Fruit fly (Drosophila melanogaster) whole organism, embryonic: ENCODE data around the gene CG14015.

ENCODE experiments used
- Ada2b ChIP-seq: fragments of 200-800 bp; sonication (Bioruptor generic); IDR thresholded peaks from 2 replicates; pipeline ENCODE4 v1.3.6; 2022; ENCODE audit warnings: missing biosample characterization, missing genetic modification characterization
- CG10366 ChIP-seq: fragments of 200-800 bp; sonication (Bioruptor generic); IDR thresholded peaks from 2 replicates; pipeline ENCODE4 v1.3.6; 2022; ENCODE audit warnings: missing biosample characterization, missing genetic modification characterization
- CG10543 ChIP-seq: fragments of 200-800 bp; sonication (Bioruptor generic); optimal IDR thresholded peaks from 3 replicates; lab custom pipeline; 2017; ENCODE audit warnings: missing biosample characterization, mild to moderate bottlenecking, missing genetic modification characterization, moderate library complexity
- CG10979 ChIP-seq: fragments of 200-800 bp; sonication (Bioruptor generic); optimal IDR thresholded peaks from 2 replicates; lab custom pipeline; 2018; ENCODE audit warnings: missing biosample characterization, mild to moderate bottlenecking, missing genetic modification characterization, moderate library complexity
- CG11093 ChIP-seq: fragments of 200-800 bp; sonication (Bioruptor generic); IDR thresholded peaks from 3 replicates; pipeline ENCODE4 v1.3.6; 2022; ENCODE audit warnings: missing biosample characterization, missing genetic modification characterization
- CG11504 ChIP-seq: fragments of 200-800 bp; sonication (Bioruptor generic); optimal IDR thresholded peaks from 3 replicates; lab custom pipeline; 2019; ENCODE audit warnings: missing biosample characterization, mild to moderate bottlenecking, missing genetic modification characterization, moderate library complexity
- CG11723 ChIP-seq: fragments of 200-800 bp; sonication (Bioruptor generic); optimal IDR thresholded peaks from 2 replicates; lab custom pipeline; 2017; ENCODE audit warnings: missing biosample characterization, mild to moderate bottlenecking, missing genetic modification characterization
- CG13624 ChIP-seq: fragments of 200-800 bp; sonication (Bioruptor generic); optimal IDR thresholded peaks from 2 replicates; lab custom pipeline; 2016; ENCODE audit warnings: missing biosample characterization, missing genetic modification characterization
- CG14050 ChIP-seq: fragments of 200-800 bp; sonication (Bioruptor generic); IDR thresholded peaks from 3 replicates; pipeline ENCODE4 v1.3.6; 2022; ENCODE audit warnings: missing biosample characterization, missing genetic modification characterization
- CG1603 ChIP-seq: fragments of 200-800 bp; sonication (Bioruptor generic); optimal IDR thresholded peaks from 2 replicates; lab custom pipeline; 2019; ENCODE audit warnings: missing biosample characterization, mild to moderate bottlenecking, missing genetic modification characterization, moderate library complexity
- CG17328 ChIP-seq: fragments of 200-800 bp; sonication (Bioruptor generic); IDR thresholded peaks from 2 replicates; pipeline ENCODE4 v1.3.6; 2022; ENCODE audit warnings: missing biosample characterization, missing genetic modification characterization
- CG17829 ChIP-seq: fragments of 200-800 bp; optimal IDR thresholded peaks from 2 replicates; lab custom pipeline; 2019; ENCODE audit warnings: missing biosample characterization, mild to moderate bottlenecking, missing genetic modification characterization, moderate library complexity
- CG2875 ChIP-seq: fragments of 200-800 bp; sonication (Bioruptor generic); optimal IDR thresholded peaks from 2 replicates; lab custom pipeline; 2017; ENCODE audit warnings: missing biosample characterization, mild to moderate bottlenecking, missing genetic modification characterization, missing genetic modification reagents
- CG31365 ChIP-seq: fragments of 200-800 bp; sonication (Bioruptor generic); optimal IDR thresholded peaks from 2 replicates; lab custom pipeline; 2018; ENCODE audit warnings: missing biosample characterization, mild to moderate bottlenecking, missing genetic modification characterization
- CG43689 ChIP-seq: fragments of 200-800 bp; sonication (Bioruptor generic); IDR thresholded peaks from 2 replicates; pipeline ENCODE4 v1.3.6; 2022; ENCODE audit warnings: missing biosample characterization, missing genetic modification characterization
- CG4424 ChIP-seq: fragments of 200-800 bp; sonication (Bioruptor generic); optimal IDR thresholded peaks from 3 replicates; lab custom pipeline; 2016; ENCODE audit warnings: missing biosample characterization, missing genetic modification characterization
- CG4707 ChIP-seq: fragments of 200-800 bp; sonication (Bioruptor generic); optimal IDR thresholded peaks from 2 replicates; lab custom pipeline; 2018; ENCODE audit warnings: missing biosample characterization, mild to moderate bottlenecking, missing genetic modification characterization, moderate library complexity
- CG6683 ChIP-seq: fragments of 200-800 bp; sonication (Bioruptor generic); optimal IDR thresholded peaks from 2 replicates; lab custom pipeline; 2017; ENCODE audit warnings: missing biosample characterization, mild to moderate bottlenecking, missing genetic modification characterization, missing genetic modification reagents
- CG7556 ChIP-seq: fragments of 200-800 bp; sonication (Bioruptor generic); optimal IDR thresholded peaks from 2 replicates; lab custom pipeline; 2017; ENCODE audit warnings: missing biosample characterization, mild to moderate bottlenecking, missing genetic modification characterization
- CG9932 ChIP-seq: fragments of 200-800 bp; sonication (Bioruptor generic); IDR thresholded peaks from 2 replicates; pipeline ENCODE4 v1.3.6; 2022; ENCODE audit warnings: missing biosample characterization, missing genetic modification characterization
- Dfd ChIP-seq, 2 experiments: fragments of >200 bp; optimal IDR thresholded peaks; 2 replicates each; lab custom pipeline; 2017; ENCODE audit warnings: missing biosample characterization in 2 of 2, missing genetic modification characterization in 2 of 2
- Eip74EF ChIP-seq, 2 experiments: fragments of 200-800 bp in 1 of 2; fragments of >200 bp in 1 of 2; sonication (Bioruptor generic) in 1 of 2; optimal IDR thresholded peaks; 2 replicates each; lab custom pipeline; 2017 to 2019; ENCODE audit warnings: missing biosample characterization in 2 of 2, missing genetic modification characterization in 2 of 2, mild to moderate bottlenecking in 1 of 2, moderate library complexity in 1 of 2
- H15 ChIP-seq: fragments of 200-800 bp; sonication (Bioruptor generic); IDR thresholded peaks from 3 replicates; pipeline ENCODE4 v1.3.6; 2022; ENCODE audit warnings: missing biosample characterization, missing genetic modification characterization
- H2.0 ChIP-seq: fragments of 200-800 bp; sonication (Bioruptor generic); IDR thresholded peaks from 2 replicates; pipeline ENCODE4 v1.3.6; 2022; ENCODE audit warnings: missing biosample characterization, missing genetic modification characterization
- Hey ChIP-seq: fragments of 200-800 bp; sonication (Bioruptor generic); optimal IDR thresholded peaks from 3 replicates; lab custom pipeline; 2018; ENCODE audit warnings: missing biosample characterization, mild to moderate bottlenecking, missing genetic modification characterization
- Mad ChIP-seq: fragments of 200-800 bp; sonication (Bioruptor generic); optimal IDR thresholded peaks from 2 replicates; lab custom pipeline; 2016; ENCODE audit warnings: missing biosample characterization, missing genetic modification characterization
- Side ChIP-seq: fragments of 200-800 bp; sonication (Bioruptor generic); optimal IDR thresholded peaks from 2 replicates; lab custom pipeline; 2016; ENCODE audit warnings: missing biosample characterization, missing genetic modification characterization
- YL-1 ChIP-seq: fragments of 200-800 bp; sonication (Bioruptor generic); optimal IDR thresholded peaks from 3 replicates; lab custom pipeline; 2017; ENCODE audit warnings: missing biosample characterization, mild to moderate bottlenecking, missing genetic modification characterization
- amos ChIP-seq: fragments of 200-800 bp; sonication (Bioruptor generic); IDR thresholded peaks from 2 replicates; pipeline ENCODE4 v1.3.6; 2022; ENCODE audit warnings: missing biosample characterization, missing genetic modification characterization; ENCODE audit not compliant: partially characterized antibody
- ash1 ChIP-seq: fragments of 200-800 bp; sonication (Bioruptor generic); optimal IDR thresholded peaks from 2 replicates; lab custom pipeline; 2018; ENCODE audit warnings: missing biosample characterization, mild to moderate bottlenecking, missing genetic modification characterization
- az2 ChIP-seq: fragments of 200-800 bp; sonication (Bioruptor generic); optimal IDR thresholded peaks from 3 replicates; lab custom pipeline; 2016; ENCODE audit warnings: missing biosample characterization, missing genetic modification characterization
- btn ChIP-seq: fragments of 200-800 bp; sonication (Bioruptor generic); optimal IDR thresholded peaks from 2 replicates; lab custom pipeline; 2016; ENCODE audit warnings: missing biosample characterization, missing genetic modification characterization
- croc ChIP-seq: fragments of 200-800 bp; sonication (Bioruptor generic); conservative IDR thresholded peaks from 3 replicates; pipeline ENCODE4 v1.3.6; 2022; ENCODE audit warnings: missing biosample characterization, missing genetic modification characterization
- da ChIP-seq: fragments of 200-800 bp; sonication (Bioruptor generic); optimal IDR thresholded peaks from 2 replicates; lab custom pipeline; 2016; ENCODE audit warnings: missing biosample characterization, missing genetic modification characterization
- ems ChIP-seq: fragments of 200-800 bp; sonication (Bioruptor generic); optimal IDR thresholded peaks from 3 replicates; lab custom pipeline; 2016; ENCODE audit warnings: missing biosample characterization, missing genetic modification characterization
- exex ChIP-seq: fragments of 200-800 bp; sonication (Bioruptor generic); optimal IDR thresholded peaks from 4 replicates; lab custom pipeline; 2018; ENCODE audit warnings: missing biosample characterization, mild to moderate bottlenecking, missing genetic modification characterization, moderate library complexity
- h ChIP-seq: fragments of >200 bp; optimal IDR thresholded peaks from 2 replicates; lab custom pipeline; 2017
- lilli ChIP-seq: fragments of 200-800 bp; sonication (Bioruptor generic); optimal IDR thresholded peaks from 3 replicates; lab custom pipeline; 2016; ENCODE audit warnings: missing biosample characterization, missing genetic modification characterization
- otp ChIP-seq: fragments of 200-800 bp; sonication (Bioruptor generic); IDR thresholded peaks from 3 replicates; pipeline ENCODE4, ENCODE4 v1.3.6; 2022; ENCODE audit warnings: missing biosample characterization, missing genetic modification characterization
- p53 ChIP-seq: fragments of 200-800 bp; sonication (Bioruptor generic); optimal IDR thresholded peaks from 2 replicates; lab custom pipeline; 2016; ENCODE audit warnings: missing biosample characterization, missing genetic modification characterization
- peb ChIP-seq: fragments of 200-800 bp; sonication (Bioruptor generic); IDR thresholded peaks from 2 replicates; pipeline ENCODE4 v1.3.6; 2022; ENCODE audit warnings: missing biosample characterization, missing genetic modification characterization
- pho ChIP-seq: fragments of 200-800 bp; sonication (Bioruptor generic); optimal IDR thresholded peaks from 2 replicates; lab custom pipeline; 2016; ENCODE audit warnings: missing biosample characterization, missing genetic modification characterization
- seq ChIP-seq: fragments of 200-800 bp; sonication (Bioruptor generic); IDR thresholded peaks from 2 replicates; pipeline ENCODE4 v1.3.6; 2022; ENCODE audit warnings: missing biosample characterization, missing genetic modification characterization
- shn ChIP-seq: fragments of 200-800 bp; sonication (Bioruptor generic); optimal IDR thresholded peaks from 3 replicates; lab custom pipeline; 2016; ENCODE audit warnings: missing biosample characterization, missing genetic modification characterization
- ssp ChIP-seq: fragments of 200-800 bp; sonication (Bioruptor generic); IDR thresholded peaks from 2 replicates; pipeline ENCODE4 v1.3.6; 2022; ENCODE audit warnings: missing biosample characterization, missing genetic modification characterization
- stc ChIP-seq: fragments of 200-800 bp; sonication (Bioruptor generic); IDR thresholded peaks from 2 replicates; pipeline ENCODE4 v1.3.6; 2022; ENCODE audit warnings: missing biosample characterization, missing genetic modification characterization
- sug ChIP-seq: fragments of 200-800 bp; optimal IDR thresholded peaks from 2 replicates; lab custom pipeline; 2019; ENCODE audit warnings: missing biosample characterization, mild to moderate bottlenecking, missing genetic modification characterization, moderate library complexity
- tin ChIP-seq: fragments of 200-800 bp; sonication (Bioruptor generic); optimal IDR thresholded peaks from 3 replicates; lab custom pipeline; 2016; ENCODE audit warnings: missing biosample characterization, missing genetic modification characterization
- tx ChIP-seq: fragments of 200-800 bp; sonication (Bioruptor generic); optimal IDR thresholded peaks from 2 replicates; lab custom pipeline; 2016; ENCODE audit warnings: missing biosample characterization, missing genetic modification characterization
- yki ChIP-seq: fragments of >200 bp; optimal IDR thresholded peaks from 3 replicates; lab custom pipeline; 2018

The CG14015 gene

DNA sequence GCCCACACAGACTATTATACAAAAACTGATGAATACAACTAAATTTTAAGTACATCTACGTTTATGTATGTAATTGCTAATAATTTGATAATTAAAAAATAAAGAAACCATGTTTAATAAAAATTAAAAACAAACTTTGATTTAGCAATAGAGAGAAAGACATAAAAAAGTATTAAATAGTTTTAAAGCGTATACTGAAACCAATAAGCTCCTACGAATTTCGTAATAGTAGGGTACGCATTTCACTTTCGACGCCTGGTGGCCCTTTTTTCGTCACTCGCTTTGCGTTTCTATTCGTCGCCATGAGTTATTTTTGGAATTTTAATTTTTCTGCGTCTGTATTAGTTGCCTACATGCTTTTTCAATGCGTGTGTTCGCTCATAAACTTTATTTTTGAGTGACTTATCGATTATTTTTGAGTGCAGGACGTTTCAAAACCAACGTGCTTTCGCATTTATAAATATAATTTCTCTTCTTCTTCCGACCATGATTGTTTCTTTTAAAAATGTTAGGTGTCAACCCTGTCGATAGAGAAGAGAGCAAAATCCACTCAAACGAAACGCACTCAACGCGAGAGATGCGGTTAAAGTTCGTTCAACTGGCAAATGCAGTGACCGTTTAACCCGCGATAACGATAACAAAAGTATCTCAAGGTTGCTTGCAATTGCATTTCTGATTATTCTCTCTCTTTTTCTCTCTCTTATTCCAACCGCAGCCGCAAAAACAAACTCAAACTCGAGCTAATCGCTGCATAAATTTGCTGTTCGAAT, 7.7 kb upstream of the CG14015 start, which contains the start of gene Oscillin (continued):
- TF ChIP-seq shn (GFP tag; lab: Kevin White, UChicago) (no peak), CG31365 (tag; lab: Kevin White, UChicago) (no peak), Dfd (GFP tag; optimal IDR thresholded peaks at IDR 0.05; lab: Kevin White, UChicago) (no peak), CG14050 (GFP tag; lab: Robert Waterston, UW) (peak; percentile 68), CG4707 (GFP tag; lab: Kevin White, UChicago) (no peak), CG10543 (GFP tag; lab: Kevin White, UChicago) (peak; percentile 47), tin (GFP tag; lab: Kevin White, UChicago) (peak; percentile 62), btn (no peak), stc (GFP tag; lab: Robert Waterston, UW) (peak; percentile 94), CG9932 (GFP tag; lab: Robert Waterston, UW) (peak; percentile 72), p53 (no peak), CG11093 (GFP tag; lab: Robert Waterston, UW) (0 out of 3 replicates have a peak, but pooled peaks have one; percentile 69), Hey (tag; lab: Kevin White, UChicago) (no peak), Side (GFP tag; lab: Kevin White, UChicago) (no peak), ems (GFP tag; lab: Kevin White, UChicago) (peak; percentile 43), otp (no peak), seq (GFP tag; lab: Robert Waterston, UW) (no peak; the same call in none of the 2 replicates), CG13624 (GFP tag; lab: Kevin White, UChicago) (peak; percentile 44), YL-1 (GFP tag; lab: Kevin White, UChicago) (peak; percentile 49), CG10979 (tag; lab: Kevin White, UChicago) (peak; percentile 88), CG2875 (GFP tag; lab: Kevin White, UChicago) (peak; percentile 77), Ada2b (GFP tag; lab: Robert Waterston, UW) (peak; percentile 73), CG11504 (peak; percentile 88), CG11723 (GFP tag; lab: Kevin White, UChicago) (peak; percentile 61), h (lab: Kevin White, UChicago) (no peak), ssp (GFP tag; lab: Robert Waterston, UW) (peak; percentile 73), lilli (peak; percentile 57), Eip74EF (GFP tag; optimal IDR thresholded peaks at IDR 0.05; lab: Kevin White, UChicago) (peak in 1 of 2 experiments; percentile 80), CG10366 (GFP tag; lab: Robert Waterston, UW) (peak; percentile 60; the same call in 1 of the 2 replicates), az2 (GFP tag; lab: Kevin White, UChicago) (peak; percentile 77), tx (peak; percentile 48), Mad (GFP tag; lab: Kevin White, UChicago) (peak; percentile 30), amos (GFP tag; lab: Robert Waterston, UW) (peak; percentile 22; the same call in 1 of the 2 replicates), croc (GFP tag; lab: Robert Waterston, UW) (peak; percentile 72; the same call in 2 of the 3 replicates), CG43689 (GFP tag; lab: Robert Waterston, UW) (no peak), peb (GFP tag; lab: Robert Waterston, UW) (peak; percentile 60; the same call in 1 of the 2 replicates), da (GFP tag; lab: Kevin White, UChicago) (no peak), ash1 (GFP tag; lab: Kevin White, UChicago) (no peak), H15 (GFP tag; lab: Robert Waterston, UW) (peak; percentile 72), exex (tag; lab: Kevin White, UChicago) (peak; percentile 51), H2.0 (GFP tag; lab: Robert Waterston, UW) (peak; percentile 84), sug (tag; lab: Kevin White, UChicago) (peak; percentile 66), CG6683 (GFP tag; lab: Kevin White, UChicago) (peak; percentile 74), yki (lab: Kevin White, UChicago) (no peak), CG7556 (GFP tag; lab: Kevin White, UChicago) (peak; percentile 86), pho (GFP tag; lab: Kevin White, UChicago) (peak; percentile 30), CG1603 (tag; lab: Kevin White, UChicago) (no peak), CG17829 (tag; lab: Kevin White, UChicago) (peak; percentile 92), CG17328 (peak; percentile 66), CG4424 (GFP tag; lab: Kevin White, UChicago) (peak; percentile 84)
